Worm (Caenorhabditis elegans): Measurements from ENCODE around the gene cpg-8.

cpg-8 gene

ce11 chrV:4731154-4731961 lies 39.1 kb upstream of the cpg-8 start, which contains the start of gene F39G3.3 (continued):
- TF ChIP-seq nhr-6 (tag; optimal IDR thresholded peaks at IDR 0.05): peak; percentile 10
- TF ChIP-seq nhr-111 (GFP tag; optimal IDR thresholded peaks at IDR 0.05): no peak
- TF ChIP-seq mxl-3 (GFP tag; optimal IDR thresholded peaks at IDR 0.05): no peak
- no peak for TF ChIP-seq nhr-42 (GFP tag; IDR thresholded peaks at IDR 0.05)
- no peak for TF ChIP-seq egl-27 (tag; optimal IDR thresholded peaks at IDR 0.05)
- no peak for TF ChIP-seq F44E2.7 (GFP tag; IDR thresholded peaks at IDR 0.05)
- TF ChIP-seq Y5F2A.4 (GFP tag; optimal IDR thresholded peaks at IDR 0.05): no peak
- TF ChIP-seq hlh-30 (tag; optimal IDR thresholded peaks at IDR 0.05; ENCODE audit: insufficient read depth): peak; percentile 45
- TF ChIP-seq gei-8 (GFP tag; optimal IDR thresholded peaks at IDR 0.05): no peak
- TF ChIP-seq ceh-62 (tag; optimal IDR thresholded peaks at IDR 0.05): no peak
- TF ChIP-seq lin-39 (tag; optimal IDR thresholded peaks at IDR 0.05): no peak
- peak; percentile 81 for TF ChIP-seq mep-1 (tag; optimal IDR thresholded peaks at IDR 0.05)
- no peak for TF ChIP-seq mdt-29 (GFP tag; IDR thresholded peaks at IDR 0.05)
- TF ChIP-seq ctbp-1 (GFP tag; IDR thresholded peaks at IDR 0.05): no peak
- no peak for TF ChIP-seq ceh-28 (tag; optimal IDR thresholded peaks at IDR 0.05)
- no peak for TF ChIP-seq ceh-82 (tag; optimal IDR thresholded peaks at IDR 0.05)
- TF ChIP-seq nhr-102 (tag; optimal IDR thresholded peaks at IDR 0.05): peak; percentile 40
- peak; percentile 50 for TF ChIP-seq rbr-2 (tag; optimal IDR thresholded peaks at IDR 0.05)
- TF ChIP-seq skn-1 (tag; optimal IDR thresholded peaks at IDR 0.05): no peak
- TF ChIP-seq dpl-1 (GFP tag; optimal IDR thresholded peaks at IDR 0.05): peak; percentile 30
- TF ChIP-seq zag-1 (tag; optimal IDR thresholded peaks at IDR 0.05): no peak
- TF ChIP-seq daf-16 (GFP tag; optimal IDR thresholded peaks at IDR 0.05): peak in 1 of 2 experiments; percentile 2
- TF ChIP-seq daf-16 (tag; optimal IDR thresholded peaks at IDR 0.05): peak; percentile 59
- no peak for TF ChIP-seq attf-4 (tag; optimal IDR thresholded peaks at IDR 0.05)
- no peak for TF ChIP-seq nhr-41 (GFP tag; IDR thresholded peaks at IDR 0.05)
- TF ChIP-seq fos-1 (tag; optimal IDR thresholded peaks at IDR 0.05): no peak
- TF ChIP-seq php-3 (GFP tag; IDR thresholded peaks at IDR 0.05): no peak
- peak; percentile 41 for TF ChIP-seq ces-1 (GFP tag; optimal IDR thresholded peaks at IDR 0.05)
- TF ChIP-seq zip-11 (GFP tag; IDR thresholded peaks at IDR 0.05): no peak
- TF ChIP-seq pha-4 (GFP tag; IDR thresholded peaks at IDR 0.05): 0 out of 2 replicates have a peak, but pooled peaks have one; percentile 64
- no peak for TF ChIP-seq pha-4 (tag; optimal IDR thresholded peaks at IDR 0.05)
- TF ChIP-seq F37D6.2 (tag; optimal IDR thresholded peaks at IDR 0.05): no peak
- TF ChIP-seq F49E8.2 (tag; optimal IDR thresholded peaks at IDR 0.05; ENCODE audit: borderline replicate concordance): peak; percentile 84
- no peak for TF ChIP-seq lin-15B (tag; optimal IDR thresholded peaks at IDR 0.05)
- peak in 1 of 2 experiments; percentile 35 for TF ChIP-seq hif-1 (tag; optimal IDR thresholded peaks at IDR 0.05)
- TF ChIP-seq aha-1 (tag): peak; percentile 82
- no peak for TF ChIP-seq nhr-237 (tag; optimal IDR thresholded peaks at IDR 0.05)
- no peak for TF ChIP-seq ZK546.5 (tag; optimal IDR thresholded peaks at IDR 0.05)
- peak; percentile 45 for TF ChIP-seq dve-1 (tag; optimal IDR thresholded peaks at IDR 0.05; ENCODE audit: insufficient read depth)
- no peak for TF ChIP-seq Y105C5A.15 (GFP tag; IDR thresholded peaks at IDR 0.05)
- TF ChIP-seq T20F7.1 (GFP tag; optimal IDR thresholded peaks at IDR 0.05): no peak
- TF ChIP-seq lsy-2 (tag; optimal IDR thresholded peaks at IDR 0.05): peak in 1 of 2 experiments; percentile 55
- TF ChIP-seq hlh-11 (tag; optimal IDR thresholded peaks at IDR 0.05): peak; percentile 14
- no peak for TF ChIP-seq arid-1 (GFP tag; conservative IDR thresholded peaks at IDR 0.05)
- peak; percentile 68 for TF ChIP-seq unc-130 (GFP tag; optimal IDR thresholded peaks at IDR 0.05)
- no peak for TF ChIP-seq egl-43 (GFP tag; IDR thresholded peaks at IDR 0.05)
- peak; percentile 86 for TF ChIP-seq mes-2 (tag; optimal IDR thresholded peaks at IDR 0.05; ENCODE audit: poor library complexity, severe bottlenecking)
- no peak for TF ChIP-seq lin-13 (GFP tag; optimal IDR thresholded peaks at IDR 0.05)
- peak; percentile 48; the same call in 1 of the 2 replicates for TF ChIP-seq vab-7 (GFP tag; IDR thresholded peaks at IDR 0.05)
- no peak for TF ChIP-seq zip-2 (tag; optimal IDR thresholded peaks at IDR 0.05)
- TF ChIP-seq spr-3 (GFP tag; optimal IDR thresholded peaks at IDR 0.05): no peak

All from whole organism, L4 larva.